Comparison of ENCODE assay signal across 1 fruit fly cellular context in the genomic region with DNA sequence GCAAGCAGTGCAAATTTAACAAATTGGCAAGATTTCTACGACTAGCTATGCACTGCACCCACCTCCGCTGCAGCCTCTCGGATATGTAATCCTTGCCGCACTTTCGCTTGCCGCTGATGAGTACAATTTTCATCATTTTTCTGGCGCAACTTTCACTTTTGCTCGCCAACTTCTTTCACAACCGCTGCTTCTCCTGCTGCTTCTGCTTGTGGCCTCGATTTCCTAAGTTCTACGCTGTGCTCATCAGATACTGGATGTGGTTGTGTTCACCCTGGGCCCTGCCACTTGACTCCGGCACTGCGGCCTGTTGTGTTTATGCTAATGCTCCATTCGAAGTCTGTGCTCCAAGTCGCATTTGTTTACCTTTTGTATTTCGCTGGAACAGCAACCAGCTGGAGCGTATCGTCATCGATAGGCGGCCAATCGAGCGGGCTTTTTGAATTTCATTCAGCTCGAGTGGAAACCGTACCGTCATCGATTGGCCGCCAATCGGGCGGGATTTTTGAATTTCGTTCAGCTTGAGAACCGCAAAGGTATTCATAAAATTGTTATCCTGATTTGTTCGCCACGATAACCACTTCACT.
A peak's percentile ranks its signal among the peaks of the same experiment; 100 is the strongest.
TF ChIP-seq lines count a peak whose summit lies in the region.

A gene (minus strand): TSS at position 357 of the 584 bp plus-strand sequence.

TF ChIP-seq in whole organism, embryonic, 481 proteins besides CTCF, POLR2A, EP300 and RAD21 (continued from another document and continues in another):
- TF ChIP-seq Abd-B (GFP tag; optimal IDR thresholded peaks at IDR 0.05; lab: Kevin White, UChicago) = no peak
- peak; percentile 65 for TF ChIP-seq pzg (GFP tag; optimal IDR thresholded peaks at IDR 0.05; lab: Kevin White, UChicago)
- no peak for TF ChIP-seq Ravus (GFP tag; IDR thresholded peaks at IDR 0.05; lab: Robert Waterston, UW)
- peak; percentile 88 for TF ChIP-seq CG15514 (GFP tag; optimal IDR thresholded peaks at IDR 0.05; lab: Kevin White, UChicago)
- no peak for TF ChIP-seq nerfin-1 (tag; optimal IDR thresholded peaks at IDR 0.05; lab: Kevin White, UChicago)
- TF ChIP-seq bab2 (GFP tag; optimal IDR thresholded peaks at IDR 0.05; lab: Kevin White, UChicago) = no peak
- TF ChIP-seq Sry-δ (GFP tag; optimal IDR thresholded peaks at IDR 0.05; lab: Kevin White, UChicago) = peak; percentile 58
- TF ChIP-seq vfl (GFP tag; optimal IDR thresholded peaks at IDR 0.05; lab: Kevin White, UChicago) = no peak
- no peak for TF ChIP-seq H15 (GFP tag; IDR thresholded peaks at IDR 0.05; lab: Robert Waterston, UW)
- no peak for TF ChIP-seq CG8765 (GFP tag; IDR thresholded peaks at IDR 0.05; lab: Robert Waterston, UW)
- TF ChIP-seq Bgb (GFP tag; IDR thresholded peaks at IDR 0.05; lab: Robert Waterston, UW; ENCODE audit: partially characterized antibody) = peak; percentile 90
- TF ChIP-seq BEAF-32 (GFP tag; optimal IDR thresholded peaks at IDR 0.05; lab: Kevin White, UChicago) = peak; percentile 50
- no peak for TF ChIP-seq pfk (GFP tag; optimal IDR thresholded peaks at IDR 0.05; lab: Kevin White, UChicago)
- no peak for TF ChIP-seq fd3F (GFP tag; optimal IDR thresholded peaks at IDR 0.05; lab: Kevin White, UChicago)
- TF ChIP-seq CG9437 (GFP tag; optimal IDR thresholded peaks at IDR 0.05; lab: Kevin White, UChicago) = no peak
- peak; percentile 42 for TF ChIP-seq CG10267 (tag; optimal IDR thresholded peaks at IDR 0.05; lab: Kevin White, UChicago)
- TF ChIP-seq CG17186 (GFP tag; optimal IDR thresholded peaks at IDR 0.05; lab: Kevin White, UChicago) = peak; percentile 51
- no peak for TF ChIP-seq seq (GFP tag; IDR thresholded peaks at IDR 0.05; lab: Robert Waterston, UW)
- no peak for TF ChIP-seq ind (GFP tag; optimal IDR thresholded peaks at IDR 0.05; lab: Kevin White, UChicago)
- TF ChIP-seq CG7271 (tag; optimal IDR thresholded peaks at IDR 0.05; lab: Kevin White, UChicago) = no peak
- no peak for TF ChIP-seq slou (GFP tag; optimal IDR thresholded peaks at IDR 0.05; lab: Kevin White, UChicago)
- no peak for TF ChIP-seq dpn (GFP tag; optimal IDR thresholded peaks at IDR 0.05; lab: Kevin White, UChicago)
- TF ChIP-seq ash1 (GFP tag; optimal IDR thresholded peaks at IDR 0.05; lab: Kevin White, UChicago) = no peak
- TF ChIP-seq CG18599 (GFP tag; optimal IDR thresholded peaks at IDR 0.05; lab: Kevin White, UChicago) = no peak
- no peak for TF ChIP-seq CG13894 (tag; optimal IDR thresholded peaks at IDR 0.05; lab: Kevin White, UChicago)
- peak; percentile 39; the same call in 1 of the 3 replicates for TF ChIP-seq ci (GFP tag; IDR thresholded peaks at IDR 0.05; lab: Robert Waterston, UW)
- TF ChIP-seq CG14710 (tag; optimal IDR thresholded peaks at IDR 0.05; lab: Kevin White, UChicago) = peak; percentile 42
- TF ChIP-seq zen2 (GFP tag; IDR thresholded peaks at IDR 0.05; lab: Robert Waterston, UW; ENCODE audit: partially characterized antibody) = peak; percentile 95
- no peak for TF ChIP-seq p53 (GFP tag; optimal IDR thresholded peaks at IDR 0.05; lab: Kevin White, UChicago)
- peak in 1 of 2 experiments; percentile 87 for TF ChIP-seq crp (GFP tag; optimal IDR thresholded peaks at IDR 0.05; lab: Kevin White, UChicago)
- no peak for TF ChIP-seq insv (GFP tag; optimal IDR thresholded peaks at IDR 0.05; lab: Kevin White, UChicago)
- no peak for TF ChIP-seq CG7928 (GFP tag; optimal IDR thresholded peaks at IDR 0.05; lab: Kevin White, UChicago)
- TF ChIP-seq sd (tag; optimal IDR thresholded peaks at IDR 0.05; lab: Kevin White, UChicago) = no peak
- TF ChIP-seq stwl (tag; optimal IDR thresholded peaks at IDR 0.05; lab: Kevin White, UChicago) = no peak
- TF ChIP-seq Xbp1 (GFP tag; optimal IDR thresholded peaks at IDR 0.05; lab: Kevin White, UChicago) = no peak
- TF ChIP-seq h (optimal IDR thresholded peaks at IDR 0.05; lab: Kevin White, UChicago) = no peak
- peak; percentile 71 for TF ChIP-seq MBD-R2 (GFP tag; IDR thresholded peaks at IDR 0.05; lab: Robert Waterston, UW)
- TF ChIP-seq gem (tag; optimal IDR thresholded peaks at IDR 0.05; lab: Kevin White, UChicago) = no peak
- no peak for TF ChIP-seq CG18619 (GFP tag; optimal IDR thresholded peaks at IDR 0.05; lab: Kevin White, UChicago)
- TF ChIP-seq CG18262 (tag; optimal IDR thresholded peaks at IDR 0.05; lab: Kevin White, UChicago) = peak; percentile 5
- TF ChIP-seq Kr (GFP tag; optimal IDR thresholded peaks at IDR 0.05; lab: Kevin White, UChicago) = no peak
- no peak for TF ChIP-seq CG11093 (GFP tag; IDR thresholded peaks at IDR 0.05; lab: Robert Waterston, UW)
- no peak for TF ChIP-seq slp2 (GFP tag; optimal IDR thresholded peaks at IDR 0.05; lab: Kevin White, UChicago)
- peak; percentile 93 for TF ChIP-seq CG2116 (GFP tag; optimal IDR thresholded peaks at IDR 0.05; lab: Kevin White, UChicago)
- no peak for TF ChIP-seq CG17359 (tag; optimal IDR thresholded peaks at IDR 0.05; lab: Kevin White, UChicago)
- peak; percentile 89; the same call in 2 of the 3 replicates for TF ChIP-seq Opbp (GFP tag; IDR thresholded peaks at IDR 0.05; lab: Robert Waterston, UW; ENCODE audit: partially characterized antibody)
- no peak for TF ChIP-seq row (GFP tag; IDR thresholded peaks at IDR 0.05; lab: Robert Waterston, UW)
- TF ChIP-seq Antp (GFP tag; optimal IDR thresholded peaks at IDR 0.05; lab: Kevin White, UChicago) = no peak
- TF ChIP-seq CG14050 (GFP tag; IDR thresholded peaks at IDR 0.05; lab: Robert Waterston, UW) = no peak
- peak; percentile 94 for TF ChIP-seq CG7963 (GFP tag; IDR thresholded peaks at IDR 0.05; lab: Robert Waterston, UW; ENCODE audit: partially characterized antibody)
- TF ChIP-seq CG9932 (GFP tag; IDR thresholded peaks at IDR 0.05; lab: Robert Waterston, UW) = no peak
- peak; percentile 52 for TF ChIP-seq CG1603 (tag; optimal IDR thresholded peaks at IDR 0.05; lab: Kevin White, UChicago)
- TF ChIP-seq CG13424 (tag; optimal IDR thresholded peaks at IDR 0.05; lab: Kevin White, UChicago) = no peak
- TF ChIP-seq Stat92E (GFP tag; optimal IDR thresholded peaks at IDR 0.05; lab: Kevin White, UChicago) = peak in 1 of 3 experiments; percentile 93
- no peak for TF ChIP-seq CG10654 (GFP tag; optimal IDR thresholded peaks at IDR 0.05; lab: Kevin White, UChicago)
- TF ChIP-seq al (GFP tag; IDR thresholded peaks at IDR 0.05; lab: Robert Waterston, UW) = no peak
- TF ChIP-seq TFAM (GFP tag; optimal IDR thresholded peaks at IDR 0.05; lab: Kevin White, UChicago) = no peak
- no peak for TF ChIP-seq dmrt11E (tag; optimal IDR thresholded peaks at IDR 0.05; lab: Kevin White, UChicago)
- TF ChIP-seq CG32772 (GFP tag; IDR thresholded peaks at IDR 0.05; lab: Robert Waterston, UW) = no peak
- no peak for TF ChIP-seq CG1647 (GFP tag; optimal IDR thresholded peaks at IDR 0.05; lab: Kevin White, UChicago)
- peak; percentile 95 for TF ChIP-seq mld (GFP tag; IDR thresholded peaks at IDR 0.05; lab: Robert Waterston, UW; ENCODE audit: partially characterized antibody)
- peak; percentile 94 for TF ChIP-seq CG6791 (GFP tag; IDR thresholded peaks at IDR 0.05; lab: Robert Waterston, UW; ENCODE audit: partially characterized antibody)
- TF ChIP-seq disco-r (GFP tag; optimal IDR thresholded peaks at IDR 0.05; lab: Kevin White, UChicago) = no peak
- TF ChIP-seq CG32767 (GFP tag; IDR thresholded peaks at IDR 0.05; lab: Robert Waterston, UW) = no peak
- peak; percentile 36 for TF ChIP-seq CG33557 (GFP tag; optimal IDR thresholded peaks at IDR 0.05; lab: Kevin White, UChicago)
- no peak for TF ChIP-seq CG11723 (GFP tag; optimal IDR thresholded peaks at IDR 0.05; lab: Kevin White, UChicago)
- TF ChIP-seq Dek (tag; optimal IDR thresholded peaks at IDR 0.05; lab: Kevin White, UChicago) = no peak
- TF ChIP-seq CG4404 (GFP tag; IDR thresholded peaks at IDR 0.05; lab: Robert Waterston, UW) = no peak
- TF ChIP-seq danr (GFP tag; IDR thresholded peaks at IDR 0.05; lab: Robert Waterston, UW) = no peak
- TF ChIP-seq cas (GFP tag; IDR thresholded peaks at IDR 0.05; lab: Robert Waterston, UW) = no peak
- TF ChIP-seq Dref (GFP tag; IDR thresholded peaks at IDR 0.05; lab: Robert Waterston, UW) = peak; percentile 93
- TF ChIP-seq CG3065 (GFP tag; optimal IDR thresholded peaks at IDR 0.05; lab: Kevin White, UChicago) = no peak
- TF ChIP-seq Spps (tag; optimal IDR thresholded peaks at IDR 0.05; lab: Kevin White, UChicago) = no peak
- TF ChIP-seq unc-4 (GFP tag; IDR thresholded peaks at IDR 0.05; lab: Robert Waterston, UW; ENCODE audit: partially characterized antibody) = peak; percentile 67
- TF ChIP-seq CG4617 (GFP tag; optimal IDR thresholded peaks at IDR 0.05; lab: Kevin White, UChicago; ENCODE audit: borderline replicate concordance) = no peak
- TF ChIP-seq nerfin-2 (GFP tag; IDR thresholded peaks at IDR 0.05; lab: Robert Waterston, UW; ENCODE audit: partially characterized antibody) = peak; percentile 98
- no peak for TF ChIP-seq Myb (GFP tag; optimal IDR thresholded peaks at IDR 0.05; lab: Kevin White, UChicago)
- peak; percentile 43; the same call in 1 of the 2 replicates for TF ChIP-seq CG42726 (GFP tag; IDR thresholded peaks at IDR 0.05; lab: Robert Waterston, UW; ENCODE audit: partially characterized antibody)
- peak; percentile 45 for TF ChIP-seq CG9797 (GFP tag; optimal IDR thresholded peaks at IDR 0.05; lab: Kevin White, UChicago)
- no peak for TF ChIP-seq Sin3A (optimal IDR thresholded peaks at IDR 0.05; lab: Kevin White, UChicago)
- peak; percentile 65 for TF ChIP-seq Doc3 (GFP tag; IDR thresholded peaks at IDR 0.05; lab: Robert Waterston, UW; ENCODE audit: partially characterized antibody)
- no peak for TF ChIP-seq dimm (GFP tag; IDR thresholded peaks at IDR 0.05; lab: Robert Waterston, UW)
- TF ChIP-seq ranshi (GFP tag; IDR thresholded peaks at IDR 0.05; lab: Robert Waterston, UW) = no peak
- TF ChIP-seq CG7987 (GFP tag; optimal IDR thresholded peaks at IDR 0.05; lab: Kevin White, UChicago) = no peak
- TF ChIP-seq repo (GFP tag; optimal IDR thresholded peaks at IDR 0.05; lab: Kevin White, UChicago) = no peak
- peak; percentile 39 for TF ChIP-seq CG17829 (tag; optimal IDR thresholded peaks at IDR 0.05; lab: Kevin White, UChicago)
- TF ChIP-seq Taf1 (GFP tag; IDR thresholded peaks at IDR 0.05; lab: Robert Waterston, UW) = no peak
- TF ChIP-seq Dip2 (GFP tag; IDR thresholded peaks at IDR 0.05; lab: Robert Waterston, UW) = no peak
- no peak for TF ChIP-seq Hey (tag; optimal IDR thresholded peaks at IDR 0.05; lab: Kevin White, UChicago)
- peak; percentile 43 for TF ChIP-seq Fer1 (GFP tag; optimal IDR thresholded peaks at IDR 0.05; lab: Kevin White, UChicago)
- TF ChIP-seq CG17568 (GFP tag; optimal IDR thresholded peaks at IDR 0.05; lab: Kevin White, UChicago) = no peak
- no peak for TF ChIP-seq BtbVII (GFP tag; optimal IDR thresholded peaks at IDR 0.05; lab: Kevin White, UChicago)
- TF ChIP-seq Dll (GFP tag; IDR thresholded peaks at IDR 0.05; lab: Robert Waterston, UW; ENCODE audit: partially characterized antibody) = peak; percentile 73
- TF ChIP-seq CG17802 (tag; optimal IDR thresholded peaks at IDR 0.05; lab: Kevin White, UChicago) = no peak
- no peak for TF ChIP-seq CG2889 (GFP tag; IDR thresholded peaks at IDR 0.05; lab: Robert Waterston, UW)
- TF ChIP-seq shn (GFP tag; optimal IDR thresholded peaks at IDR 0.05; lab: Kevin White, UChicago) = no peak
- no peak for TF ChIP-seq CG8388 (GFP tag; optimal IDR thresholded peaks at IDR 0.05; lab: Kevin White, UChicago)
- no peak for TF ChIP-seq fru (optimal IDR thresholded peaks at IDR 0.05; lab: Kevin White, UChicago)
- TF ChIP-seq CG16813 (GFP tag; IDR thresholded peaks at IDR 0.05; lab: Robert Waterston, UW; ENCODE audit: partially characterized antibody) = peak; percentile 75; the same call in 2 of the 3 replicates
- peak; percentile 83 for TF ChIP-seq sna (GFP tag; IDR thresholded peaks at IDR 0.05; lab: Robert Waterston, UW; ENCODE audit: partially characterized antibody)
- no peak for TF ChIP-seq so (GFP tag; IDR thresholded peaks at IDR 0.05; lab: Robert Waterston, UW)
- TF ChIP-seq CG13775 (GFP tag; optimal IDR thresholded peaks at IDR 0.05; lab: Kevin White, UChicago) = no peak
- TF ChIP-seq CG15696 (tag; optimal IDR thresholded peaks at IDR 0.05; lab: Kevin White, UChicago) = no peak
- TF ChIP-seq CG31441 (GFP tag; IDR thresholded peaks at IDR 0.05; lab: Robert Waterston, UW) = no peak
- TF ChIP-seq grau (tag; optimal IDR thresholded peaks at IDR 0.05; lab: Kevin White, UChicago) = no peak
- TF ChIP-seq CG5180 (GFP tag; optimal IDR thresholded peaks at IDR 0.05; lab: Kevin White, UChicago) = no peak
- TF ChIP-seq CG30403 (GFP tag; optimal IDR thresholded peaks at IDR 0.05; lab: Kevin White, UChicago) = no peak
- TF ChIP-seq CG10431 (GFP tag; optimal IDR thresholded peaks at IDR 0.05; lab: Kevin White, UChicago) = peak; percentile 41
- TF ChIP-seq CG10565 (GFP tag; optimal IDR thresholded peaks at IDR 0.05; lab: Kevin White, UChicago) = no peak
- TF ChIP-seq inv (GFP tag; IDR thresholded peaks at IDR 0.05; lab: Robert Waterston, UW; ENCODE audit: partially characterized antibody) = peak; percentile 59
- no peak for TF ChIP-seq CG11247 (GFP tag; IDR thresholded peaks at IDR 0.05; lab: Robert Waterston, UW)
- no peak for TF ChIP-seq exex (tag; optimal IDR thresholded peaks at IDR 0.05; lab: Kevin White, UChicago)
- TF ChIP-seq Poxn (GFP tag; IDR thresholded peaks at IDR 0.05; lab: Robert Waterston, UW) = no peak
- TF ChIP-seq ap (GFP tag; IDR thresholded peaks at IDR 0.05; lab: Robert Waterston, UW) = no peak
- no peak for TF ChIP-seq MTF-1 (GFP tag; optimal IDR thresholded peaks at IDR 0.05; lab: Kevin White, UChicago; ENCODE audit: borderline replicate concordance)
- no peak for TF ChIP-seq kni (GFP tag; optimal IDR thresholded peaks at IDR 0.05; lab: Kevin White, UChicago)
- TF ChIP-seq bigmax (GFP tag; optimal IDR thresholded peaks at IDR 0.05; lab: Kevin White, UChicago) = no peak
- no peak for TF ChIP-seq CG1832 (GFP tag; optimal IDR thresholded peaks at IDR 0.05; lab: Kevin White, UChicago)
- peak; percentile 86 for TF ChIP-seq CG13287 (GFP tag; IDR thresholded peaks at IDR 0.05; lab: Robert Waterston, UW; ENCODE audit: partially characterized antibody)
- TF ChIP-seq CrebB (tag; optimal IDR thresholded peaks at IDR 0.05; lab: Kevin White, UChicago) = no peak
- no peak for TF ChIP-seq hth (optimal IDR thresholded peaks at IDR 0.05; lab: Kevin White, UChicago)
- TF ChIP-seq sr (GFP tag; IDR thresholded peaks at IDR 0.05; lab: Robert Waterston, UW) = no peak
- TF ChIP-seq CG13624 (GFP tag; optimal IDR thresholded peaks at IDR 0.05; lab: Kevin White, UChicago) = no peak
- TF ChIP-seq amos (GFP tag; IDR thresholded peaks at IDR 0.05; lab: Robert Waterston, UW; ENCODE audit: partially characterized antibody) = peak; percentile 77; the same call in 1 of the 2 replicates
- TF ChIP-seq Adf1 (GFP tag; IDR thresholded peaks at IDR 0.05; lab: Robert Waterston, UW) = no peak
- peak; percentile 100 for TF ChIP-seq E2f2 (GFP tag; IDR thresholded peaks at IDR 0.05; lab: Robert Waterston, UW)
